Fruit fly (Drosophila melanogaster): ENCODE results near the gene Golgin104.

DNA sequence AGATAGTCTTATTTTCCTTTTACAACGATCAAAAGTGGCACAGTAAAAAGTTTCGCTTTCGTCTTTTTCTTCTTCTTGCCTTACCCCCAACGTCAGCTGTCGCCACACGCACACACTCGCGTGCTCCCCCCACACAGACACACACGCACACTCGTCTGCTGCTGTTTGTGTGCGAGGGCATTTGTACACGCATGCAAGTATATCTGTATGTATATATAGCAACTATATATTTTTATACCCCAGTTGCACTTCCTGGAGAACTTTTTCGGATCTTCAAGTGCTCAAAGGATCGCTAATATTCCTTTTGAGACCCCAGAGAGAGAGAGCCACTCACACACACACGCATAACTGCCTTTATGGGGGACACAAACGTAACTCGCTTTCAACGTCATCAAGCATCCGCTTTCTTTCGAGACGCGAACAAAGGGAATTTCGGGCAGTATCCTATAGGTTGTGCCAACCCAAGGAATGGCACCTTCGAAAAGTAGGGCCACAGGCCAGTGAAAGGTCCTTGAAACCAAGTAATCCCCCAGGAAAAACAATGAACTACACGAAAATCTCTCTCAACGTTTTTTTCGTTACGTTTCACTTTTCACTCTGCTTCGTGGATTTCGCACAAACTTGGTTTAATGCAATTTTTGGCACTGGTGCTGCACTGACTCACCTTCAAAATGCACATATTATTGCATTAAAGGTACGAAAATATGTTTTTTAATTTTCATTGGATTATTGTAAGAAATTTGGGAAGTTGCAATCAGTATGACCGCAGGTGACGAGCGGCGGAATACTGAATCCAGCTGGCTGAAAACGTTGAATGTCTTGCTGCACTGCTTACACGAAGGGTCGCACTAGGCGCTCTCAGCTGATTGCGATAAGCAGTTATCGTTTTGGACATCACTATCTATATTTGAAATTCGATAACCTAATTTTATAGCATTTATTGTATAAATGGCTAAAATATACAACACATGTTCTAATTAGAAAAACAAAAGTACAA, 26.3 kb upstream of the Golgin104 start, which contains the start of gene roq:
- no peak for TF ChIP-seq Myc (optimal IDR thresholded peaks at IDR 0.05)
- no peak for TF ChIP-seq psq (optimal IDR thresholded peaks at IDR 0.05)
- TF ChIP-seq Sin3A (optimal IDR thresholded peaks at IDR 0.05) = no peak
- TF ChIP-seq h (optimal IDR thresholded peaks at IDR 0.05) = no peak

Measured in Kc167 (cell line).